Worm (Caenorhabditis elegans) whole organism, early embryonic: ENCODE results near the gene T06E6.10.

Experiments used
- B0310.2 ChIP-seq: sonication (generic microtip); optimal IDR thresholded peaks from 2 replicates; lab custom pipeline; 2016; ENCODE audit warnings: mild to moderate bottlenecking, missing genetic modification characterization, missing compliant biosample characterization
- F13C5.2 ChIP-seq: sonication (generic microtip); optimal IDR thresholded peaks from 2 replicates; lab custom pipeline; 2017; ENCODE audit warnings: mild to moderate bottlenecking, missing genetic modification characterization, inconsistent platforms, missing compliant biosample characterization
- aly-1 ChIP-seq: sonication (generic microtip); optimal IDR thresholded peaks from 2 replicates; lab custom pipeline; 2016; ENCODE audit warnings: missing genetic modification characterization, missing compliant biosample characterization
- ama-1 ChIP-seq: fragments of 150-350 bp; optimal IDR thresholded peaks from 2 replicates; lab custom pipeline; 2014
- ceh-13 ChIP-seq: fragments of 200-800 bp; sonication (Bioruptor generic); optimal IDR thresholded peaks from 2 replicates; lab custom pipeline; 2018; ENCODE audit warnings: mild to moderate bottlenecking, missing genetic modification characterization, missing compliant biosample characterization
- ceh-36 ChIP-seq: sonication (generic microtip); optimal IDR thresholded peaks from 2 replicates; lab custom pipeline; 2016; ENCODE audit warnings: missing genetic modification characterization, inconsistent platforms, missing compliant biosample characterization
- ets-7 ChIP-seq: sonication (generic microtip); optimal IDR thresholded peaks from 2 replicates; lab custom pipeline; 2016; ENCODE audit warnings: missing genotype, missing genetic modification characterization, missing compliant biosample characterization
- flt-1 ChIP-seq: fragments of 200-800 bp; sonication (Bioruptor generic); IDR thresholded peaks from 2 replicates; pipeline ENCODE4 v1.3.6; 2022; ENCODE audit warnings: missing genetic modification characterization, missing compliant biosample characterization
- hmbx-1 ChIP-seq: sonication (generic microtip); optimal IDR thresholded peaks from 2 replicates; lab custom pipeline; 2016; ENCODE audit warnings: mild to moderate bottlenecking, missing genetic modification characterization, missing compliant biosample characterization
- hmg-4 ChIP-seq: fragments of 200-800 bp; sonication (Bioruptor generic); optimal IDR thresholded peaks from 2 replicates; lab custom pipeline; 2018; ENCODE audit warnings: mild to moderate bottlenecking, missing genetic modification characterization, missing compliant biosample characterization
- hnd-1 ChIP-seq: sonication (generic microtip); optimal IDR thresholded peaks from 2 replicates; lab custom pipeline; 2016; ENCODE audit warnings: missing genetic modification characterization, missing compliant biosample characterization
- pes-1 ChIP-seq: fragments of 200-800 bp; sonication (Bioruptor generic); IDR thresholded peaks from 2 replicates; pipeline ENCODE4 v1.3.6; 2022; ENCODE audit warnings: missing genetic modification reagents, missing genetic modification characterization, missing compliant biosample characterization
- scrt-1 ChIP-seq: fragments of 200-800 bp; sonication (Bioruptor generic); IDR thresholded peaks from 2 replicates; pipeline ENCODE4 v1.3.6; 2022; ENCODE audit warnings: missing genetic modification characterization, missing compliant biosample characterization
- sea-1 ChIP-seq: fragments of 200-800 bp; sonication (Bioruptor generic); conservative IDR thresholded peaks from 2 replicates; pipeline ENCODE4 v1.3.6; 2022; ENCODE audit warnings: missing genetic modification characterization, missing compliant biosample characterization
- tbx-11 ChIP-seq: fragments of 200-800 bp; sonication (Bioruptor generic); IDR thresholded peaks from 2 replicates; pipeline ENCODE4 v1.3.6; 2022; ENCODE audit warnings: missing genetic modification characterization, missing compliant biosample characterization
- tbx-37 ChIP-seq: fragments of 200-800 bp; sonication (Bioruptor generic); conservative IDR thresholded peaks from 2 replicates; pipeline ENCODE4 v1.3.6; 2022; ENCODE audit warnings: missing genetic modification reagents, missing genetic modification characterization, missing compliant biosample characterization
- tra-4 ChIP-seq: sonication (generic microtip); optimal IDR thresholded peaks from 2 replicates; lab custom pipeline; 2017; ENCODE audit warnings: missing genetic modification characterization, missing compliant biosample characterization

T06E6.10 gene

DNA sequence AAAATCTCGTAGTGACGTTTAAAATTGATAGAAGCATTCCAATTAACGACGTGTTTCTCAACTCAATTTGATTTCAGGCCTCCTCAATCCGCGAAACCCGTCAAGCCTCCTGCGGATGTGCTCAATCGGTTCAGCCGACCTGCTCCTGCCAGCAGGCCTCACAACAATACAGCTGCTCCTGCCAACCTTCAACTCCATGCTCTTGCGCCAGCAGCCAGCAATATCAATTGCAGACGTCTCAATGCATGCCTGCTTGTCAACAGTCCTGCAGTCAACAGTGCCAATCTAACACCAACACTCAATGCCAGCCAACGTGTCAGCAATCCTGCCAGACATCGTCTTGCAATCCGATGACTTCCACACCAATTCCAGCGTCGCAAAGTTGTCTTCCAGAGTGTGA, 48.1 kb downstream of the T06E6.10 start:
- TF ChIP-seq sea-1 (no peak), F13C5.2 (tag; lab: Kevin White, UChicago) (no peak), pes-1 (GFP tag; lab: Robert Waterston, UW) (no peak), hmg-4 (no peak), aly-1 (tag; lab: Kevin White, UChicago) (no peak), scrt-1 (no peak), hnd-1 (tag; lab: Kevin White, UChicago) (no peak), ets-7 (tag; lab: Kevin White, UChicago) (no peak), hmbx-1 (no peak), ceh-13 (GFP tag; lab: Kevin White, UChicago) (no peak), ama-1 (lab: Kevin White, UChicago) (no peak), tbx-37 (GFP tag; lab: Robert Waterston, UW) (no peak), tbx-11 (no peak), tra-4 (no peak), B0310.2 (tag; lab: Kevin White, UChicago) (no peak), ceh-36 (tag; lab: Kevin White, UChicago) (no peak), flt-1 (GFP tag; lab: Robert Waterston, UW) (no peak)

DNA sequence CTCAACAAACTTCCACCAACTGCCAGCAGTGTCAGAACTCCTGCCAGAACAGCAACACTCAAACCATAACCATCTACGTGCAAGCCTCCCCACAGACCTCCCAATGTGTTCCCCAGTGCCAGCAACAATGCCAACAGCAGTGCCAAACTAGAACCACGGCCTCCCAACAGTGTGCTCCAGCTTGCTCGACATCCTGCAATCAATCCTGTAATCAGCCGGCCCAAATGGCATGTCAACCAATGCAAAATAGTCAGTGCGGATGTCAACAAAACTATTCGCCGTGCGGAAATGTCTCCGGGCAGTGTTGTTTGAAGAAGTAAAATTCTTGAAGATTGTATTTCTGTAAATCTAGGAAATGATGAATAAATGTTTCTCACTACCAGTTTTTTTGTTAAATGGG, 48.8 kb downstream of the T06E6.10 start:
- TF ChIP-seq scrt-1, result no peak
- no peak for TF ChIP-seq aly-1 (tag; lab: Kevin White, UChicago)
- TF ChIP-seq tra-4, result no peak
- TF ChIP-seq B0310.2 (tag; lab: Kevin White, UChicago), result no peak
- TF ChIP-seq hmbx-1, result no peak
- TF ChIP-seq ama-1 (lab: Kevin White, UChicago), result no peak
- TF ChIP-seq pes-1 (GFP tag; lab: Robert Waterston, UW), result no peak
- TF ChIP-seq hmg-4, result no peak
- no peak for TF ChIP-seq ceh-36 (tag; lab: Kevin White, UChicago)
- no peak for TF ChIP-seq flt-1 (GFP tag; lab: Robert Waterston, UW)
- no peak for TF ChIP-seq tbx-37 (GFP tag; lab: Robert Waterston, UW)
- TF ChIP-seq sea-1, result no peak
- no peak for TF ChIP-seq ceh-13 (GFP tag; lab: Kevin White, UChicago)
- no peak for TF ChIP-seq tbx-11
- no peak for TF ChIP-seq ets-7 (tag; lab: Kevin White, UChicago)
- no peak for TF ChIP-seq F13C5.2 (tag; lab: Kevin White, UChicago)
- no peak for TF ChIP-seq hnd-1 (tag; lab: Kevin White, UChicago)
